Worm (Caenorhabditis elegans) whole organism, L4 larva: ENCODE data around the gene F01D5.1.
A peak's percentile ranks its signal among the peaks of the same experiment; 100 is the strongest.

ENCODE experiments used
- F37D6.2 ChIP-seq: sonication (generic microtip); optimal IDR thresholded peaks from 2 replicates; lab custom pipeline; 2016; ENCODE audit warnings: mild to moderate bottlenecking, missing genetic modification characterization, missing compliant biosample characterization
- F49E8.2 ChIP-seq: sonication (generic microtip); optimal IDR thresholded peaks from 2 replicates; lab custom pipeline; 2016; ENCODE audit warnings: missing compliant biosample characterization, mild to moderate bottlenecking, missing genetic modification characterization, borderline replicate concordance
- T20F7.1 ChIP-seq: fragments of 200-800 bp; sonication (Bioruptor generic); optimal IDR thresholded peaks from 2 replicates; lab custom pipeline; 2018; ENCODE audit warnings: mild to moderate bottlenecking, missing genetic modification characterization, missing compliant biosample characterization
- T26A8.4 ChIP-seq: fragments of 200-800 bp; sonication (Bioruptor generic); IDR thresholded peaks from 2 replicates; pipeline ENCODE4 v1.3.6; 2022; ENCODE audit warnings: missing genetic modification characterization, missing compliant biosample characterization
- Y105C5A.15 ChIP-seq: fragments of 200-800 bp; sonication (Bioruptor generic); IDR thresholded peaks from 2 replicates; pipeline ENCODE4 v1.3.6; 2022; ENCODE audit warnings: missing genetic modification characterization, missing compliant biosample characterization
- Y5F2A.4 ChIP-seq: fragments of 200-800 bp; sonication (Bioruptor generic); optimal IDR thresholded peaks from 2 replicates; lab custom pipeline; 2018; ENCODE audit warnings: mild to moderate bottlenecking, missing genetic modification characterization, missing compliant biosample characterization
- aha-1 ChIP-seq: fragments of 150-350 bp; peaks from one replicate; lab custom pipeline; 2014; ENCODE audit warnings: missing biosample characterization, missing genetic modification characterization
- arid-1 ChIP-seq: fragments of 200-800 bp; sonication (Bioruptor generic); conservative IDR thresholded peaks from 2 replicates; pipeline ENCODE4 v1.3.6; 2022; ENCODE audit warnings: missing genetic modification reagents, missing genetic modification characterization, missing compliant biosample characterization
- ceh-20 ChIP-seq: fragments of 200-800 bp; sonication (Bioruptor generic); IDR thresholded peaks from 2 replicates; pipeline ENCODE4 v1.3.6; 2022; ENCODE audit warnings: missing genetic modification reagents, missing genetic modification characterization, missing compliant biosample characterization
- ceh-28 ChIP-seq: fragments of 150-350 bp; optimal IDR thresholded peaks from 2 replicates; lab custom pipeline; 2014; ENCODE audit warnings: missing biosample characterization, missing genetic modification reagents, missing genetic modification characterization
- ceh-32 ChIP-seq: sonication (generic microtip); optimal IDR thresholded peaks from 2 replicates; lab custom pipeline; 2016; ENCODE audit warnings: mild to moderate bottlenecking, missing genetic modification characterization, missing compliant biosample characterization; ENCODE audit not compliant: poor library complexity
- ceh-62 ChIP-seq: sonication (generic microtip); optimal IDR thresholded peaks from 2 replicates; lab custom pipeline; 2017; ENCODE audit warnings: missing biosample characterization, missing genetic modification characterization
- ceh-82 ChIP-seq: sonication (generic microtip); optimal IDR thresholded peaks from 2 replicates; lab custom pipeline; 2017; ENCODE audit warnings: missing biosample characterization, missing genetic modification characterization
- daf-16 ChIP-seq, 3 experiments: sonication (generic microtip); optimal IDR thresholded peaks; 2 replicates each; lab custom pipeline; 2016 to 2017; ENCODE audit warnings: missing genetic modification characterization in 3 of 3, missing genetic modification reagents in 3 of 3, mild to moderate bottlenecking in 2 of 3, missing compliant biosample characterization in 2 of 3, missing biosample characterization in 1 of 3, moderate library complexity in 1 of 3
- dmd-6 ChIP-seq: fragments of 200-800 bp; sonication (Bioruptor generic); IDR thresholded peaks from 2 replicates; pipeline ENCODE4 v1.3.6; 2022; ENCODE audit warnings: missing genetic modification reagents, missing genetic modification characterization, missing compliant biosample characterization
- dmd-8 ChIP-seq: fragments of 200-800 bp; sonication (Bioruptor generic); IDR thresholded peaks from 2 replicates; pipeline ENCODE4 v1.3.6; 2022; ENCODE audit warnings: missing genetic modification characterization, missing compliant biosample characterization
- dmd-9 ChIP-seq: fragments of 200-800 bp; sonication (Bioruptor generic); IDR thresholded peaks from 2 replicates; pipeline ENCODE4 v1.3.6; 2022; ENCODE audit warnings: missing genetic modification reagents, missing genetic modification characterization, missing compliant biosample characterization
- duxl-1 ChIP-seq: sonication (generic microtip); optimal IDR thresholded peaks from 2 replicates; lab custom pipeline; 2016; ENCODE audit warnings: mild to moderate bottlenecking, missing genetic modification characterization, moderate library complexity, missing compliant biosample characterization; ENCODE audit not compliant: poor library complexity
- dve-1 ChIP-seq: sonication (generic microtip); optimal IDR thresholded peaks from 2 replicates; lab custom pipeline; 2017; ENCODE audit warnings: antibody characterized with exemption, mild to moderate bottlenecking, missing genetic modification characterization, missing compliant biosample characterization; ENCODE audit not compliant: insufficient read depth
- egl-27 ChIP-seq: sonication (generic microtip); optimal IDR thresholded peaks from 3 replicates; lab custom pipeline; 2017; ENCODE audit warnings: missing biosample characterization, missing genetic modification reagents, missing genetic modification characterization
- fkh-10 ChIP-seq: fragments of 150-350 bp; optimal IDR thresholded peaks from 2 replicates; lab custom pipeline; 2014; ENCODE audit warnings: missing biosample characterization, missing genetic modification reagents, missing genetic modification characterization
- hlh-11 ChIP-seq: fragments of 200-800 bp; sonication (Bioruptor generic); optimal IDR thresholded peaks from 2 replicates; lab custom pipeline; 2018; ENCODE audit warnings: mild to moderate bottlenecking, missing genetic modification characterization, missing compliant biosample characterization
- hlh-30 ChIP-seq: sonication (generic microtip); optimal IDR thresholded peaks from 2 replicates; lab custom pipeline; 2017; ENCODE audit warnings: antibody characterized with exemption, mild to moderate bottlenecking, missing genetic modification characterization, missing compliant biosample characterization; ENCODE audit not compliant: insufficient read depth
- jun-1 ChIP-seq: fragments of 150-350 bp; optimal IDR thresholded peaks from 2 replicates; lab custom pipeline; 2014; ENCODE audit warnings: missing biosample characterization, missing genetic modification reagents, missing genetic modification characterization
- lim-7 ChIP-seq: fragments of 200-800 bp; sonication (Bioruptor generic); IDR thresholded peaks from 2 replicates; pipeline ENCODE4 v1.3.6; 2022; ENCODE audit warnings: missing genetic modification characterization, missing compliant biosample characterization
- lin-1 ChIP-seq: fragments of 200-800 bp; sonication (Bioruptor generic); IDR thresholded peaks from 2 replicates; pipeline ENCODE4 v1.3.6; 2022; ENCODE audit warnings: missing genetic modification reagents, missing genetic modification characterization, missing compliant biosample characterization
- lin-13 ChIP-seq: fragments of 150-350 bp; optimal IDR thresholded peaks from 2 replicates; lab custom pipeline; 2014; ENCODE audit warnings: missing biosample characterization, missing genetic modification reagents, missing genetic modification characterization
- lin-29 ChIP-seq: fragments of 200-800 bp; sonication (Bioruptor generic); IDR thresholded peaks from 2 replicates; pipeline ENCODE4 v1.3.6; 2022; ENCODE audit warnings: missing genetic modification reagents, missing genetic modification characterization, missing compliant biosample characterization
- lin-38 ChIP-seq: fragments of 200-800 bp; sonication (Bioruptor generic); IDR thresholded peaks from 2 replicates; pipeline ENCODE4 v1.3.6; 2022; ENCODE audit warnings: missing genetic modification reagents, missing genetic modification characterization, missing compliant biosample characterization
- lsy-2 ChIP-seq, 2 experiments: fragments of 150-350 bp in 1 of 2; sonication (generic microtip) in 1 of 2; optimal IDR thresholded peaks; 2 replicates each; lab custom pipeline; 2014 to 2017; ENCODE audit warnings: missing biosample characterization in 2 of 2, missing genetic modification characterization in 2 of 2
- madf-9 ChIP-seq: fragments of 200-800 bp; sonication (Bioruptor generic); conservative IDR thresholded peaks from 2 replicates; pipeline ENCODE4 v1.3.6; 2022; ENCODE audit warnings: missing genetic modification reagents, missing genetic modification characterization, missing compliant biosample characterization
- mdl-1 ChIP-seq, 2 experiments: fragments of 150-350 bp in 1 of 2; sonication (generic microtip) in 1 of 2; optimal IDR thresholded peaks; 2 replicates each; lab custom pipeline; 2014 to 2017; ENCODE audit warnings: missing biosample characterization in 2 of 2, missing genetic modification characterization in 2 of 2
- mep-1 ChIP-seq: fragments of 150-350 bp; sonication (generic microtip); optimal IDR thresholded peaks from 3 replicates; lab custom pipeline; 2014; ENCODE audit warnings: missing biosample characterization, missing genetic modification characterization
- mes-2 ChIP-seq: sonication (generic microtip); optimal IDR thresholded peaks from 2 replicates; lab custom pipeline; 2016; ENCODE audit warnings: missing genotype, mild to moderate bottlenecking, missing genetic modification characterization, missing compliant biosample characterization; ENCODE audit not compliant: poor library complexity, severe bottlenecking
- nhr-10 ChIP-seq: fragments of 150-350 bp; optimal IDR thresholded peaks from 2 replicates; lab custom pipeline; 2014; ENCODE audit warnings: missing biosample characterization, missing genetic modification characterization
- nhr-102 ChIP-seq: sonication (generic microtip); optimal IDR thresholded peaks from 2 replicates; lab custom pipeline; 2016; ENCODE audit warnings: mild to moderate bottlenecking, missing genetic modification characterization, moderate library complexity, missing compliant biosample characterization
- nhr-11 ChIP-seq: fragments of 150-350 bp; optimal IDR thresholded peaks from 2 replicates; lab custom pipeline; 2014; ENCODE audit warnings: missing biosample characterization, missing genetic modification characterization
- nhr-111 ChIP-seq: fragments of 200-800 bp; sonication (Bioruptor generic); optimal IDR thresholded peaks from 2 replicates; lab custom pipeline; 2018; ENCODE audit warnings: mild to moderate bottlenecking, missing genetic modification characterization, missing compliant biosample characterization
- nhr-237 ChIP-seq: sonication (generic microtip); optimal IDR thresholded peaks from 2 replicates; lab custom pipeline; 2017; ENCODE audit warnings: missing biosample characterization, missing genetic modification characterization
- nhr-28 ChIP-seq: fragments of 150-350 bp; optimal IDR thresholded peaks from 2 replicates; lab custom pipeline; 2014; ENCODE audit warnings: missing biosample characterization, missing genetic modification characterization
- nhr-41 ChIP-seq: fragments of 200-800 bp; sonication (Bioruptor generic); IDR thresholded peaks from 2 replicates; pipeline ENCODE4 v1.3.6; 2022; ENCODE audit warnings: missing genetic modification reagents, missing genetic modification characterization, missing compliant biosample characterization
- nhr-77 ChIP-seq: fragments of 150-350 bp; optimal IDR thresholded peaks from 2 replicates; lab custom pipeline; 2014; ENCODE audit warnings: missing biosample characterization, missing genetic modification characterization
- php-3 ChIP-seq: fragments of 200-800 bp; sonication (Bioruptor generic); IDR thresholded peaks from 2 replicates; pipeline ENCODE4 v1.3.6; 2022; ENCODE audit warnings: missing genetic modification reagents, missing genetic modification characterization, missing compliant biosample characterization
- skn-1 ChIP-seq: fragments of 150-350 bp; optimal IDR thresholded peaks from 2 replicates; lab custom pipeline; 2014; ENCODE audit warnings: missing biosample characterization, missing genetic modification characterization
- spr-1 ChIP-seq: sonication (generic microtip); optimal IDR thresholded peaks from 2 replicates; lab custom pipeline; 2016; ENCODE audit warnings: mild to moderate bottlenecking, missing genetic modification characterization, missing compliant biosample characterization
- spr-3 ChIP-seq: fragments of 200-800 bp; sonication (Bioruptor generic); optimal IDR thresholded peaks from 2 replicates; lab custom pipeline; 2018; ENCODE audit warnings: mild to moderate bottlenecking, missing genetic modification characterization, missing compliant biosample characterization
- tag-97 ChIP-seq: fragments of 200-800 bp; sonication (Bioruptor generic); IDR thresholded peaks from 2 replicates; pipeline ENCODE4 v1.3.6; 2022; ENCODE audit warnings: missing genetic modification characterization, missing compliant biosample characterization
- unc-130 ChIP-seq: sonication (generic microtip); optimal IDR thresholded peaks from 2 replicates; lab custom pipeline; 2016; ENCODE audit warnings: missing genetic modification reagents, missing genetic modification characterization, missing compliant biosample characterization
- unc-39 ChIP-seq: sonication (generic microtip); optimal IDR thresholded peaks from 2 replicates; lab custom pipeline; 2017; ENCODE audit warnings: missing biosample characterization, missing genetic modification characterization
- zfp-3 ChIP-seq: fragments of 200-800 bp; sonication (Bioruptor generic); conservative IDR thresholded peaks from 2 replicates; pipeline ENCODE4 v1.3.6; 2022; ENCODE audit warnings: missing genetic modification reagents, missing genetic modification characterization, missing compliant biosample characterization
- ztf-11 ChIP-seq: fragments of 150-350 bp; optimal IDR thresholded peaks from 2 replicates; lab custom pipeline; 2014; ENCODE audit warnings: missing biosample characterization, missing genetic modification characterization

The F01D5.1 gene

DNA sequence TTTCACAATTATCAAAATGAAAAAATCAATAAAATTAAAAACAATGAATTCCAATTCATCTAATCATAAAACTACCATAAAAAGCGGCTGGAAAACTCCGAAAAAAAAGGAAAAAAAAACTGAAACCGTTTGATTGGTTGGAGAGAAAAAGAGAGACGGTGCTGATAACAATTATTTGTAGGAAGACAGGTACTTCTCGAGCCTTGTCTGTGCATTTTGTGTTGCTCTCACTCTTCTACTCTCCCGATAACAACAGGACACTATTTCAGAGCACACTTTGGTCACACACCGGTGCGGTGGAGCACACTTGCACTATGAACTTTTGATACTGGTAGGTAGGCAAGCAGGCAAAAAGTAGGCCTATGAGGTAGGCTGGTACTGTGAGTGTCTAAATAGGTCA is 40.9 kb downstream of the F01D5.1 start (continued):
- TF ChIP-seq lin-38 (GFP tag; lab: Robert Waterston, UW), result peak; percentile 69
- no peak for TF ChIP-seq unc-130 (GFP tag; lab: Kevin White, UChicago)
- TF ChIP-seq unc-39 (tag; lab: Kevin White, UChicago), result no peak
- no peak for TF ChIP-seq ztf-11 (tag; lab: Kevin White, UChicago)
- no peak for TF ChIP-seq nhr-237
- TF ChIP-seq Y5F2A.4 (GFP tag; lab: Kevin White, UChicago), result no peak
- no peak for TF ChIP-seq ceh-20 (GFP tag; lab: Robert Waterston, UW)
- TF ChIP-seq ceh-62 (tag; lab: Kevin White, UChicago), result no peak
- no peak for TF ChIP-seq T26A8.4
- TF ChIP-seq nhr-111, result no peak
- TF ChIP-seq dve-1 (tag; lab: Kevin White, UChicago), result peak; percentile 76
- no peak for TF ChIP-seq T20F7.1 (GFP tag; lab: Kevin White, UChicago)
- TF ChIP-seq nhr-11, result no peak
- peak; percentile 41; the same call in 1 of the 2 replicates for TF ChIP-seq lin-1 (GFP tag; lab: Robert Waterston, UW)
- no peak for TF ChIP-seq duxl-1 (tag; lab: Kevin White, UChicago)
- no peak for TF ChIP-seq Y105C5A.15 (GFP tag; lab: Robert Waterston, UW)
- peak; percentile 29 for TF ChIP-seq mep-1 (tag; lab: Kevin White, UChicago)
- TF ChIP-seq fkh-10 (GFP tag; lab: Kevin White, UChicago), result no peak
- no peak for TF ChIP-seq lin-13 (GFP tag; lab: Kevin White, UChicago)
- TF ChIP-seq spr-1 (tag; lab: Kevin White, UChicago), result no peak
- no peak for TF ChIP-seq arid-1 (GFP tag; lab: Robert Waterston, UW)
- TF ChIP-seq zfp-3 (GFP tag; lab: Robert Waterston, UW), result no peak
- no peak for TF ChIP-seq ceh-32 (tag; lab: Kevin White, UChicago)
- no peak for TF ChIP-seq dmd-9 (GFP tag; lab: Robert Waterston, UW)
- no peak for TF ChIP-seq lin-29
- peak; percentile 64 for TF ChIP-seq aha-1 (tag; lab: Kevin White, UChicago)
- peak; percentile 99 for TF ChIP-seq nhr-28
- no peak for TF ChIP-seq spr-3
- TF ChIP-seq ceh-82, result no peak
- no peak for TF ChIP-seq dmd-8 (GFP tag; lab: Robert Waterston, UW)
- TF ChIP-seq skn-1, result no peak
- peak; percentile 90 for TF ChIP-seq nhr-102 (tag; lab: Kevin White, UChicago)
- TF ChIP-seq lsy-2 (tag; optimal IDR thresholded peaks at IDR 0.05; lab: Kevin White, UChicago), result peak in 1 of 2 experiments; percentile 48
- no peak for TF ChIP-seq F37D6.2
- no peak for TF ChIP-seq mdl-1 (tag; optimal IDR thresholded peaks at IDR 0.05; lab: Kevin White, UChicago)
- no peak for TF ChIP-seq lim-7 (GFP tag; lab: Robert Waterston, UW)
- no peak for TF ChIP-seq tag-97 (GFP tag; lab: Robert Waterston, UW)
- TF ChIP-seq mes-2, result peak; percentile 37
- TF ChIP-seq F49E8.2 (tag; lab: Kevin White, UChicago), result no peak
- TF ChIP-seq php-3, result peak; percentile 86
- no peak for TF ChIP-seq madf-9
- no peak for TF ChIP-seq jun-1 (tag; lab: Kevin White, UChicago)
- TF ChIP-seq nhr-10 (tag; lab: Kevin White, UChicago), result no peak
- TF ChIP-seq, all 104 proteins: peak for 23

DNA sequence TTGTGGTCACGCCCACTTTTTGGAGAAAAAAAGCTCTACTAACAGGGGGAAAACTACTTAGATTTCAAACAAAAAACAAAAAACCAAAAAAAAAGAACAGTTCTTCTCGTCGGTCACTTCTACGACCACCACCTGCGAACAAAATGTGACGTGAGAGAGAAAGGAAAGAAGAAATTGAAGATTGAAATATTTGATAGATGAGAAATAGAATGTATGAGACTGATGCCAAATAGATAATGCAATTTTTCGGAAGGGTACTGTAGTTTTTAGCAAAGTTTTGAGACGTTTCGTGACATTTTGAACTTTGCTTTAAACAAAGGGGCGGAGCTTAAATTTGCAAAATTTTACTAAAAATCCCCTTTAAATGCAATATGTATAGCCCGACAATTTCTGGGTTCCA is 42.4 kb downstream of the F01D5.1 start:
- TF ChIP-seq nhr-77 (peak; percentile 46), ceh-28 (tag; lab: Kevin White, UChicago) (no peak), mep-1 (tag; lab: Kevin White, UChicago) (peak; percentile 3), Y5F2A.4 (GFP tag; lab: Kevin White, UChicago) (no peak), lsy-2 (tag; optimal IDR thresholded peaks at IDR 0.05; lab: Kevin White, UChicago) (peak in 1 of 2 experiments; percentile 73), egl-27 (tag; lab: Kevin White, UChicago) (no peak), dve-1 (tag; lab: Kevin White, UChicago) (peak; percentile 4), daf-16 (GFP tag; optimal IDR thresholded peaks at IDR 0.05; lab: Kevin White, UChicago) (no peak), daf-16 (tag; optimal IDR thresholded peaks at IDR 0.05; lab: Kevin White, UChicago) (peak; percentile 9), T26A8.4 (no peak), dmd-6 (GFP tag; lab: Robert Waterston, UW) (peak; percentile 22; the same call in 1 of the 2 replicates), hlh-11 (tag; lab: Kevin White, UChicago) (peak; percentile 29), nhr-28 (peak; percentile 37), nhr-41 (GFP tag; lab: Robert Waterston, UW) (no peak), hlh-30 (tag; lab: Kevin White, UChicago) (peak; percentile 29)
